Fruit fly (Drosophila melanogaster) whole organism, pupa: ENCODE data around the gene Irk1.

Experiments
- CG10348 ChIP-seq: fragments of 200-800 bp; sonication (Bioruptor generic); IDR thresholded peaks from 2 replicates; pipeline ENCODE4 v1.3.6; 2022; ENCODE audit warnings: missing biosample characterization, missing genetic modification characterization
- CG12605 ChIP-seq: fragments of 200-800 bp; sonication (Bioruptor generic); IDR thresholded peaks from 2 replicates; pipeline ENCODE4 v1.3.6; 2022; ENCODE audit warnings: missing biosample characterization, missing genetic modification characterization
- CG13204 ChIP-seq: fragments of 200-800 bp; sonication (Bioruptor generic); optimal IDR thresholded peaks from 2 replicates; lab custom pipeline; 2018; ENCODE audit warnings: missing biosample characterization, mild to moderate bottlenecking, missing genetic modification characterization, moderate library complexity
- CG14655 ChIP-seq: fragments of 200-800 bp; sonication (Bioruptor generic); optimal IDR thresholded peaks from 3 replicates; lab custom pipeline; 2017; ENCODE audit warnings: mild to moderate bottlenecking, missing biosample characterization, missing genetic modification reagents, missing genetic modification characterization
- CG15710 ChIP-seq: fragments of 200-800 bp; sonication (Bioruptor generic); optimal IDR thresholded peaks from 2 replicates; lab custom pipeline; 2018; ENCODE audit warnings: missing biosample characterization, mild to moderate bottlenecking, missing genetic modification characterization, moderate library complexity
- CG17806 ChIP-seq: fragments of 200-800 bp; sonication (Bioruptor generic); optimal IDR thresholded peaks from 2 replicates; lab custom pipeline; 2018; ENCODE audit warnings: missing biosample characterization, mild to moderate bottlenecking, missing genetic modification characterization, moderate library complexity
- CG32121 ChIP-seq: fragments of 200-800 bp; sonication (Bioruptor generic); IDR thresholded peaks from 2 replicates; pipeline ENCODE4 v1.3.6; 2022; ENCODE audit warnings: missing biosample characterization, missing genetic modification characterization
- CG34367 ChIP-seq: fragments of 200-800 bp; sonication (Bioruptor generic); optimal IDR thresholded peaks from 2 replicates; lab custom pipeline; 2018; ENCODE audit warnings: missing biosample characterization, mild to moderate bottlenecking, missing genetic modification characterization
- CG4496 ChIP-seq: fragments of 200-800 bp; sonication (Bioruptor generic); IDR thresholded peaks from 3 replicates; pipeline ENCODE4 v1.3.6; 2022; ENCODE audit warnings: missing biosample characterization, missing genetic modification characterization
- CG8159 ChIP-seq: fragments of 200-800 bp; sonication (Bioruptor generic); optimal IDR thresholded peaks from 3 replicates; lab custom pipeline; 2018; ENCODE audit warnings: missing biosample characterization, mild to moderate bottlenecking, missing genetic modification characterization, moderate library complexity
- CG8301 ChIP-seq: fragments of 200-800 bp; sonication (Bioruptor generic); optimal IDR thresholded peaks from 2 replicates; lab custom pipeline; 2018; ENCODE audit warnings: missing biosample characterization, mild to moderate bottlenecking, missing genetic modification characterization
- CG9948 ChIP-seq: fragments of 200-800 bp; sonication (Bioruptor generic); optimal IDR thresholded peaks from 2 replicates; lab custom pipeline; 2018; ENCODE audit warnings: missing biosample characterization, mild to moderate bottlenecking, missing genetic modification characterization, moderate library complexity
- D1 ChIP-seq: fragments of 200-800 bp; sonication (Bioruptor generic); optimal IDR thresholded peaks from 2 replicates; lab custom pipeline; 2018; ENCODE audit warnings: missing biosample characterization, mild to moderate bottlenecking, missing genetic modification characterization, moderate library complexity
- EcR ChIP-seq: fragments of 200-800 bp; sonication (Bioruptor generic); optimal IDR thresholded peaks from 3 replicates; lab custom pipeline; 2019; ENCODE audit warnings: missing biosample characterization, missing genetic modification characterization, mild to moderate bottlenecking, moderate library complexity, missing genetic modification reagents
- Ets98B ChIP-seq: fragments of 200-800 bp; sonication (Bioruptor generic); IDR thresholded peaks from 2 replicates; pipeline ENCODE4 v1.3.6; 2022; ENCODE audit warnings: missing biosample characterization, missing genetic modification characterization
- Pif1A ChIP-seq: fragments of 200-800 bp; sonication (Bioruptor generic); optimal IDR thresholded peaks from 3 replicates; lab custom pipeline; 2016; ENCODE audit warnings: missing biosample characterization, missing genetic modification characterization
- Pif1B ChIP-seq: fragments of 200-800 bp; sonication (Bioruptor generic); optimal IDR thresholded peaks from 3 replicates; lab custom pipeline; 2016; ENCODE audit warnings: missing biosample characterization, missing genetic modification characterization
- Snoo ChIP-seq: fragments of 200-800 bp; sonication (Bioruptor generic); optimal IDR thresholded peaks from 3 replicates; lab custom pipeline; 2017; ENCODE audit warnings: missing biosample characterization, mild to moderate bottlenecking, missing genetic modification characterization, inconsistent platforms
- fd96Ca ChIP-seq: fragments of 200-800 bp; sonication (Bioruptor generic); IDR thresholded peaks from 3 replicates; pipeline ENCODE4 v1.3.6; 2022; ENCODE audit warnings: missing biosample characterization, missing genetic modification characterization
- gl ChIP-seq: fragments of 200-800 bp; sonication (Bioruptor generic); optimal IDR thresholded peaks from 2 replicates; lab custom pipeline; 2018; ENCODE audit warnings: missing biosample characterization, mild to moderate bottlenecking, missing genetic modification characterization
- rn ChIP-seq: fragments of 200-800 bp; sonication (Bioruptor generic); IDR thresholded peaks from 2 replicates; pipeline ENCODE4 v1.3.6; 2022; ENCODE audit warnings: missing biosample characterization, missing genetic modification characterization

Gene Irk1

dm6 chr3R:23220239-23221002, 52.3 kb downstream of the Irk1 start:
- no peak for TF ChIP-seq Pif1A (GFP tag; lab: Kevin White, UChicago)
- no peak for TF ChIP-seq Ets98B (GFP tag; lab: Robert Waterston, UW)
- TF ChIP-seq CG14655 (GFP tag; lab: Kevin White, UChicago), result no peak
- peak; percentile 16; the same call in 1 of the 3 replicates for TF ChIP-seq CG4496
- peak; percentile 88 for TF ChIP-seq EcR (GFP tag; lab: Kevin White, UChicago)
- no peak for TF ChIP-seq gl
- no peak for TF ChIP-seq CG17806
- TF ChIP-seq CG8301 (tag; lab: Kevin White, UChicago), result no peak
- no peak for TF ChIP-seq CG15710 (tag; lab: Kevin White, UChicago)
- no peak for TF ChIP-seq fd96Ca
- TF ChIP-seq Snoo (tag; lab: Kevin White, UChicago), result no peak
- TF ChIP-seq CG10348 (GFP tag; lab: Robert Waterston, UW), result no peak
- TF ChIP-seq D1 (tag; lab: Kevin White, UChicago), result no peak
- no peak for TF ChIP-seq CG32121 (GFP tag; lab: Robert Waterston, UW)
- no peak for TF ChIP-seq CG8159 (tag; lab: Kevin White, UChicago)
- no peak for TF ChIP-seq CG12605 (GFP tag; lab: Robert Waterston, UW)
- TF ChIP-seq Pif1B (GFP tag; lab: Kevin White, UChicago), result no peak
- TF ChIP-seq, all 21 proteins: peak for 2

dm6 chr3R:23221003-23221679, 53.0 kb downstream of the Irk1 start:
- TF ChIP-seq Ets98B (GFP tag; lab: Robert Waterston, UW) (no peak), CG10348 (GFP tag; lab: Robert Waterston, UW) (no peak), CG14655 (GFP tag; lab: Kevin White, UChicago) (peak; percentile 10), CG13204 (no peak), CG8301 (tag; lab: Kevin White, UChicago) (no peak), CG32121 (GFP tag; lab: Robert Waterston, UW) (no peak), fd96Ca (0 out of 3 replicates have a peak, but pooled peaks have one; percentile 15), rn (no peak), CG8159 (tag; lab: Kevin White, UChicago) (peak; percentile 15)

- TF ChIP-seq Ets98B (GFP tag; lab: Robert Waterston, UW) (no peak; the same call in 1 of the 2 replicates), CG10348 (GFP tag; lab: Robert Waterston, UW) (no peak), rn (no peak), CG34367 (no peak), D1 (tag; lab: Kevin White, UChicago) (no peak), CG13204 (peak; percentile 3), EcR (GFP tag; lab: Kevin White, UChicago) (peak; percentile 32), CG17806 (peak; percentile 7), CG8301 (tag; lab: Kevin White, UChicago) (no peak), Pif1A (GFP tag; lab: Kevin White, UChicago) (no peak), fd96Ca (no peak), CG4496 (peak; percentile 53; the same call in 2 of the 3 replicates), CG9948 (tag; lab: Kevin White, UChicago) (no peak), Snoo (tag; lab: Kevin White, UChicago) (peak; percentile 38), CG32121 (GFP tag; lab: Robert Waterston, UW) (no peak), CG14655 (GFP tag; lab: Kevin White, UChicago) (no peak), gl (peak; percentile 47), CG8159 (tag; lab: Kevin White, UChicago) (no peak), Pif1B (GFP tag; lab: Kevin White, UChicago) (no peak), CG15710 (tag; lab: Kevin White, UChicago) (peak; percentile 7), CG12605 (GFP tag; lab: Robert Waterston, UW) (no peak)
These were observed 53.6 kb downstream of the Irk1 start for dm6 chr3R:23221680-23222148.

dm6 chr3R:23223151-23223810, 55.2 kb downstream of the Irk1 start:
- TF ChIP-seq CG32121 (GFP tag; lab: Robert Waterston, UW) (no peak), CG13204 (no peak), CG14655 (GFP tag; lab: Kevin White, UChicago) (no peak), CG8159 (tag; lab: Kevin White, UChicago) (no peak), CG9948 (tag; lab: Kevin White, UChicago) (no peak)

dm6 chr3R:23225266-23225665, 57.1 kb downstream of the Irk1 start:
- TF ChIP-seq CG34367, result peak; percentile 10
- TF ChIP-seq Snoo (tag; lab: Kevin White, UChicago), result no peak
- no peak for TF ChIP-seq gl
- TF ChIP-seq, all 21 proteins: peak for 1
